Fruit fly (Drosophila melanogaster): ENCODE data around the gene CG9173.
A peak's percentile ranks its signal among the peaks of the same experiment; 100 is the strongest.

CG9173 gene

dm6 chr3L:1461831-1462230 is 38.6 kb upstream of the CG9173 start:
- TF ChIP-seq rn (GFP tag; IDR thresholded peaks at IDR 0.05) (no peak), EcR (GFP tag; optimal IDR thresholded peaks at IDR 0.05) (no peak), CG4496 (GFP tag; IDR thresholded peaks at IDR 0.05) (no peak), CG15710 (tag; optimal IDR thresholded peaks at IDR 0.05) (no peak), Pif1A (GFP tag; optimal IDR thresholded peaks at IDR 0.05) (no peak), fd96Ca (GFP tag; IDR thresholded peaks at IDR 0.05) (no peak), CG14655 (GFP tag; optimal IDR thresholded peaks at IDR 0.05) (no peak), CG34367 (tag; optimal IDR thresholded peaks at IDR 0.05) (no peak), CG17806 (tag; optimal IDR thresholded peaks at IDR 0.05) (no peak), Ets98B (GFP tag; IDR thresholded peaks at IDR 0.05) (no peak), CG13204 (GFP tag; optimal IDR thresholded peaks at IDR 0.05) (no peak), D1 (tag; optimal IDR thresholded peaks at IDR 0.05) (no peak), Snoo (tag; optimal IDR thresholded peaks at IDR 0.05) (no peak), CG8159 (tag; optimal IDR thresholded peaks at IDR 0.05) (no peak)

dm6 chr3L:1457998-1458728 is 34.9 kb upstream of the CG9173 start:
- TF ChIP-seq EcR (GFP tag; optimal IDR thresholded peaks at IDR 0.05) (peak; percentile 21), Snoo (tag; optimal IDR thresholded peaks at IDR 0.05) (peak; percentile 74), CG9948 (tag; optimal IDR thresholded peaks at IDR 0.05) (peak; percentile 6), CG8159 (tag; optimal IDR thresholded peaks at IDR 0.05) (peak; percentile 18), CG14655 (GFP tag; optimal IDR thresholded peaks at IDR 0.05) (no peak)

DNA sequence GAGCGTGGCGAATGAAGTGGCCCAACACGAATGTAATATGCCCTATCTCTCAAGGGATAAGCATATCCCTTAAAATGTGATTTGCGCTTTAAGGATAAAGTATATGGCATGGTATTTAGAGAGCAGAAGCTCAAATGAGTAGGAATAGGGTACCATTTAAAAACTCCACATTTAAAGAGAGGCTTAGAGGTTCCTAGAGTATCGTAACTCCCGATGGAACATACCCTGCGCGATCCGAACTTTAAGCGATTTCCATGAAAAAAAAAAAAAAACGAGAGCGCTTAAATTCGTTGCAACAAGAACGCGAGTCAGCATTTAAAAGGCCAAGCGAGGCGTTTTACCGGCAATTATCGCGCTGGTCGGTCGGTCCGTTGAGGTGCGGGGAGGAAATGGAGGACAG is 34.0 kb upstream of the CG9173 start:
- TF ChIP-seq CG8301 (tag; optimal IDR thresholded peaks at IDR 0.05) (no peak), Ets98B (GFP tag; IDR thresholded peaks at IDR 0.05) (no peak), Snoo (tag; optimal IDR thresholded peaks at IDR 0.05) (peak; percentile 24), Pif1A (GFP tag; optimal IDR thresholded peaks at IDR 0.05) (peak; percentile 31), Pif1B (GFP tag; optimal IDR thresholded peaks at IDR 0.05) (peak; percentile 35), CG13204 (GFP tag; optimal IDR thresholded peaks at IDR 0.05) (peak; percentile 15), CG12605 (GFP tag; IDR thresholded peaks at IDR 0.05) (no peak), CG15710 (tag; optimal IDR thresholded peaks at IDR 0.05) (no peak), CG9948 (tag; optimal IDR thresholded peaks at IDR 0.05) (no peak), CG8159 (tag; optimal IDR thresholded peaks at IDR 0.05) (no peak), gl (tag; optimal IDR thresholded peaks at IDR 0.05) (no peak), CG32121 (GFP tag; IDR thresholded peaks at IDR 0.05) (no peak), fd96Ca (GFP tag; IDR thresholded peaks at IDR 0.05) (no peak)

- TF ChIP-seq EcR (GFP tag; optimal IDR thresholded peaks at IDR 0.05) = no peak
- TF ChIP-seq CG10348 (GFP tag; IDR thresholded peaks at IDR 0.05) = no peak
- TF ChIP-seq Pif1B (GFP tag; optimal IDR thresholded peaks at IDR 0.05) = no peak
- peak; percentile 27 for TF ChIP-seq CG17806 (tag; optimal IDR thresholded peaks at IDR 0.05)
- TF ChIP-seq CG34367 (tag; optimal IDR thresholded peaks at IDR 0.05) = no peak
- TF ChIP-seq CG9948 (tag; optimal IDR thresholded peaks at IDR 0.05) = peak; percentile 42
- no peak for TF ChIP-seq CG15710 (tag; optimal IDR thresholded peaks at IDR 0.05)
- TF ChIP-seq CG4496 (GFP tag; IDR thresholded peaks at IDR 0.05) = 0 out of 3 replicates have a peak, but pooled peaks have one; percentile 40
- no peak for TF ChIP-seq CG8301 (tag; optimal IDR thresholded peaks at IDR 0.05)
- no peak for TF ChIP-seq CG13204 (GFP tag; optimal IDR thresholded peaks at IDR 0.05)
- TF ChIP-seq rn (GFP tag; IDR thresholded peaks at IDR 0.05) = no peak
- TF ChIP-seq D1 (tag; optimal IDR thresholded peaks at IDR 0.05) = no peak
- TF ChIP-seq CG14655 (GFP tag; optimal IDR thresholded peaks at IDR 0.05) = peak; percentile 10
- TF ChIP-seq CG12605 (GFP tag; IDR thresholded peaks at IDR 0.05) = no peak
- peak; percentile 28; the same call in 1 of the 2 replicates for TF ChIP-seq Ets98B (GFP tag; IDR thresholded peaks at IDR 0.05)
- peak; percentile 41; the same call in 1 of the 2 replicates for TF ChIP-seq CG32121 (GFP tag; IDR thresholded peaks at IDR 0.05)
- no peak for TF ChIP-seq gl (tag; optimal IDR thresholded peaks at IDR 0.05)
- TF ChIP-seq Pif1A (GFP tag; optimal IDR thresholded peaks at IDR 0.05) = peak; percentile 2
- TF ChIP-seq fd96Ca (GFP tag; IDR thresholded peaks at IDR 0.05) = peak; percentile 54; the same call in 1 of the 3 replicates
- peak; percentile 26 for TF ChIP-seq CG8159 (tag; optimal IDR thresholded peaks at IDR 0.05)
- no peak for TF ChIP-seq Snoo (tag; optimal IDR thresholded peaks at IDR 0.05)
These were observed 27.7 kb upstream of the CG9173 start for dm6 chr3L:1450940-1451339.

DNA sequence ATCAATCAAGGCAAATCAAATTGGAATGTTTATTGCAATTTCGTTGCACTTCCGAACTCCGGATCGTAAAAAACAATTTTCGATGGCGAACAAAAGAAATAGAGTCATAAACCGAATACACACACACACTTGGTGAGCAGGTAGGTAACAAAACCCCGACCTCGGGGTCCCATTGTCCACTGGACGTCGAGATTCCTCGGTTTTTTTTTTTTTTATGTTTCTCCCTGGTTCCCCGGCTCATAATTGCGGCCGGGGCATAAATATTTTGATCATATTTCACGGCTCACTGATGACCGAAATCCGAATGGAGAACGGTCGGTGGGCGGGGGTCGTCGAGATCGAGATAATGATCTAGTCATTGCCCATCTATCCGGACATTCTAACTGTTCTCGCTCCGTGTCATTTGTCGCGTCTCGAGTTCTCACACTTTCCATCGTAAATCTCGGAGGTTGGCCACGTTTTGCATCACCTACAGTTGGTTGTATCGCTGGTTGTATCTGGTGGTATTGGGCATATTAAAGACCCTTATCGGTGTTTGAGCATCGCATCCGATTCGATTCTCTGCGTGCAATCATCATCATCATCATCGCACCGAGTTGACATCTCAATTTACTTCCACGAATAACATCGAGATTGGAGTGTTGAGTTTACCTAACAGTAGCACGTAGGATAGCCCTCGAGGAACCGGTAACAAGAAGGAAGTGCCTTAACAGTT is 24.7 kb upstream of the CG9173 start:
- no peak for TF ChIP-seq CG12605 (GFP tag; IDR thresholded peaks at IDR 0.05)
- no peak for TF ChIP-seq Snoo (tag; optimal IDR thresholded peaks at IDR 0.05)
- TF ChIP-seq Pif1A (GFP tag; optimal IDR thresholded peaks at IDR 0.05) = no peak
- TF ChIP-seq Ets98B (GFP tag; IDR thresholded peaks at IDR 0.05) = no peak
- TF ChIP-seq CG8159 (tag; optimal IDR thresholded peaks at IDR 0.05) = no peak
- TF ChIP-seq EcR (GFP tag; optimal IDR thresholded peaks at IDR 0.05) = no peak
- TF ChIP-seq CG13204 (GFP tag; optimal IDR thresholded peaks at IDR 0.05) = no peak
- TF ChIP-seq CG17806 (tag; optimal IDR thresholded peaks at IDR 0.05) = no peak
- no peak for TF ChIP-seq CG32121 (GFP tag; IDR thresholded peaks at IDR 0.05)
- no peak for TF ChIP-seq D1 (tag; optimal IDR thresholded peaks at IDR 0.05)
- TF ChIP-seq CG8301 (tag; optimal IDR thresholded peaks at IDR 0.05) = no peak
- no peak for TF ChIP-seq CG15710 (tag; optimal IDR thresholded peaks at IDR 0.05)
- no peak for TF ChIP-seq CG14655 (GFP tag; optimal IDR thresholded peaks at IDR 0.05)
- no peak for TF ChIP-seq rn (GFP tag; IDR thresholded peaks at IDR 0.05)
- no peak for TF ChIP-seq Pif1B (GFP tag; optimal IDR thresholded peaks at IDR 0.05)
- no peak for TF ChIP-seq fd96Ca (GFP tag; IDR thresholded peaks at IDR 0.05)
- no peak for TF ChIP-seq gl (tag; optimal IDR thresholded peaks at IDR 0.05)
- no peak for TF ChIP-seq CG34367 (tag; optimal IDR thresholded peaks at IDR 0.05)
